Fruit fly (Drosophila melanogaster): ENCODE data around the gene Fntb.

Gene Fntb

dm6 chr3R:16476472-16476871 lies 43.7 kb downstream of the Fntb start (continued):
- no peak for TF ChIP-seq Deaf1 (tag; optimal IDR thresholded peaks at IDR 0.05)
- TF ChIP-seq CG2678 (tag; optimal IDR thresholded peaks at IDR 0.05), result peak; percentile 75
- TF ChIP-seq CG10543 (GFP tag; optimal IDR thresholded peaks at IDR 0.05), result peak; percentile 45
- no peak for TF ChIP-seq CG10462 (GFP tag; optimal IDR thresholded peaks at IDR 0.05)
- peak; percentile 27; the same call in 1 of the 2 replicates for TF ChIP-seq Rfx (GFP tag; IDR thresholded peaks at IDR 0.05)
- peak; percentile 59 for TF ChIP-seq CG13424 (tag; optimal IDR thresholded peaks at IDR 0.05)
- no peak for TF ChIP-seq oc (tag; optimal IDR thresholded peaks at IDR 0.05)
- peak; percentile 35 for TF ChIP-seq B-H2 (GFP tag; optimal IDR thresholded peaks at IDR 0.05)
- TF ChIP-seq cato (GFP tag; optimal IDR thresholded peaks at IDR 0.05; ENCODE audit: borderline replicate concordance), result no peak
- no peak for TF ChIP-seq Lpt (GFP tag; optimal IDR thresholded peaks at IDR 0.05)
- no peak for TF ChIP-seq br (optimal IDR thresholded peaks at IDR 0.05)
- peak; percentile 58 for TF ChIP-seq CG2120 (GFP tag; optimal IDR thresholded peaks at IDR 0.05)
- TF ChIP-seq CG13894 (tag; optimal IDR thresholded peaks at IDR 0.05), result peak; percentile 64
- TF ChIP-seq CG12769 (tag; optimal IDR thresholded peaks at IDR 0.05), result no peak
- no peak for TF ChIP-seq CG32767 (GFP tag; IDR thresholded peaks at IDR 0.05)
- TF ChIP-seq CG17829 (tag; optimal IDR thresholded peaks at IDR 0.05), result peak; percentile 29
- no peak for TF ChIP-seq esg (GFP tag; conservative IDR thresholded peaks at IDR 0.05)
- no peak for TF ChIP-seq pros (GFP tag; optimal IDR thresholded peaks at IDR 0.05)
- TF ChIP-seq CG4707 (GFP tag; optimal IDR thresholded peaks at IDR 0.05), result no peak
- no peak for TF ChIP-seq h (optimal IDR thresholded peaks at IDR 0.05)
- no peak for TF ChIP-seq yki (optimal IDR thresholded peaks at IDR 0.05)
- peak in 1 of 2 experiments; percentile 23 for TF ChIP-seq bsh (GFP tag; optimal IDR thresholded peaks at IDR 0.05)
- TF ChIP-seq chinmo (GFP tag; IDR thresholded peaks at IDR 0.05; ENCODE audit: partially characterized antibody), result no peak
- TF ChIP-seq Ets65A (GFP tag), result peak; percentile 85
- TF ChIP-seq Abd-B (GFP tag; optimal IDR thresholded peaks at IDR 0.05), result no peak
- TF ChIP-seq Dip3 (GFP tag; optimal IDR thresholded peaks at IDR 0.05), result no peak
- TF ChIP-seq Dip2 (GFP tag; IDR thresholded peaks at IDR 0.05), result no peak
- peak; percentile 22 for TF ChIP-seq nmo (GFP tag; optimal IDR thresholded peaks at IDR 0.05)
- no peak for TF ChIP-seq sr (GFP tag; IDR thresholded peaks at IDR 0.05)
- no peak for TF ChIP-seq CG16863 (GFP tag; optimal IDR thresholded peaks at IDR 0.05)
- no peak for TF ChIP-seq CG6791 (GFP tag; IDR thresholded peaks at IDR 0.05; ENCODE audit: partially characterized antibody)
- TF ChIP-seq D19A (tag; optimal IDR thresholded peaks at IDR 0.05), result peak; percentile 34
- peak; percentile 21 for TF ChIP-seq ATbp (GFP tag; optimal IDR thresholded peaks at IDR 0.05)
- TF ChIP-seq CG13287 (GFP tag; IDR thresholded peaks at IDR 0.05; ENCODE audit: partially characterized antibody), result no peak
- TF ChIP-seq CG6689 (GFP tag; IDR thresholded peaks at IDR 0.05), result peak; percentile 36; the same call in 1 of the 2 replicates
- TF ChIP-seq CG13296 (GFP tag; optimal IDR thresholded peaks at IDR 0.05), result peak; percentile 47
- TF ChIP-seq CG12219 (GFP tag; optimal IDR thresholded peaks at IDR 0.05), result peak; percentile 11
- 0 out of 2 replicates have a peak, but pooled peaks have one; percentile 31 for TF ChIP-seq CG14014 (GFP tag; IDR thresholded peaks at IDR 0.05)
- peak; percentile 69 for TF ChIP-seq Hmr (GFP tag; optimal IDR thresholded peaks at IDR 0.05)
- TF ChIP-seq z (GFP tag; IDR thresholded peaks at IDR 0.05), result no peak
- TF ChIP-seq gem (tag; optimal IDR thresholded peaks at IDR 0.05), result peak; percentile 63
- TF ChIP-seq Sox102F (GFP tag; optimal IDR thresholded peaks at IDR 0.05), result peak; percentile 29
- TF ChIP-seq CG7271 (tag; optimal IDR thresholded peaks at IDR 0.05), result no peak
- peak; percentile 22; the same call in 1 of the 3 replicates for TF ChIP-seq dysf (GFP tag; IDR thresholded peaks at IDR 0.05)
- peak; percentile 71 for TF ChIP-seq Fer1 (GFP tag; optimal IDR thresholded peaks at IDR 0.05)
- TF ChIP-seq nom (GFP tag; optimal IDR thresholded peaks at IDR 0.05), result no peak
- TF ChIP-seq MESR4 (GFP tag; optimal IDR thresholded peaks at IDR 0.05), result no peak
- TF ChIP-seq Med (GFP tag), result peak; percentile 56
- peak; percentile 24 for TF ChIP-seq Fer2 (tag; optimal IDR thresholded peaks at IDR 0.05)
- TF ChIP-seq corto (GFP tag; optimal IDR thresholded peaks at IDR 0.05), result no peak
- TF ChIP-seq Xbp1 (GFP tag; optimal IDR thresholded peaks at IDR 0.05), result peak; percentile 7

All from whole organism, embryonic.